Worm (Caenorhabditis elegans): ENCODE results near the gene F38A1.13.

Gene F38A1.13

DNA sequence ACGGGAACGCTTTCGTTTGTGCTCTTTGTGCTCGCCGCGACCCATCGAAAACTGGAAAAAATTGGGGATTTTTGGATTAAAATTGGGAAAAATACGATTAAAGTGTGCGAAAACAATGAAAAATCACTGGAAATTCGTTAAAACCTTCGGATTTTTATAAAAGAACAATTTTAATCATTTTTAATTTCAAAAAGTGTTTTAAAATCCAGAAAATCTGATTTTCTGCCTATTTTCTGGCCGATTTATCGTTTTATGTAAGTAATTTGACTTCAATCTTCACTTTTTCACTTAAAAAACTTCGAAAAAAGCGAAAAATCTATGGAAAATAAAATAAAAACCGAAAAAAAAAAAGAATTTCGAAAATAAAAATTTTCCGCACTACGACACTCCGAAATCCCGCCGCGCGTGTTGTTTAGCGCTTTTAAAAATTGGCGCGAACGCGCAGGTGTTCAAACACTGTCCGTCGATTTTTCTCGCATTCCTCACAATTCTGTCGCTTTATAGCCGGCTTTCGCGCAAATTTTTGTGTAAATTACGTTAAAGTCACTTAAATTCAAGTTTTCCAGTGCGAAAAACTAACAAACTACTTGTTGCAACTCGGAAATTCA lies 44.7 kb downstream of the F38A1.13 start, which contains the start of the genes ddx-46 and F53H1.4:
Gene ddx-46 (minus strand): TSS at position 51 of the 608 bp plus-strand sequence.
Gene F53H1.4 (plus strand): TSS at position 567 of the 608 bp plus-strand sequence.
- no peak for TF ChIP-seq dmd-4 (tag; optimal IDR thresholded peaks at IDR 0.05)
- TF ChIP-seq Y55F3AM.14 (GFP tag; optimal IDR thresholded peaks at IDR 0.05), result no peak
- no peak for TF ChIP-seq aly-2 (tag; optimal IDR thresholded peaks at IDR 0.05)
- TF ChIP-seq sem-4 (tag; optimal IDR thresholded peaks at IDR 0.05), result no peak
- TF ChIP-seq skn-1 (tag; optimal IDR thresholded peaks at IDR 0.05), result no peak
- no peak for TF ChIP-seq mbf-1 (tag; optimal IDR thresholded peaks at IDR 0.05)
- peak; percentile 0 for TF ChIP-seq egl-27 (tag; optimal IDR thresholded peaks at IDR 0.05)
- TF ChIP-seq nhr-21 (tag; optimal IDR thresholded peaks at IDR 0.05), result no peak
- TF ChIP-seq sma-9 (GFP tag; optimal IDR thresholded peaks at IDR 0.05), result no peak
- no peak for TF ChIP-seq sma-9 (tag; optimal IDR thresholded peaks at IDR 0.05)
- TF ChIP-seq nhr-11 (tag; optimal IDR thresholded peaks at IDR 0.05), result no peak
- TF ChIP-seq mdl-1 (tag; optimal IDR thresholded peaks at IDR 0.05), result no peak
- TF ChIP-seq nhr-10 (tag; optimal IDR thresholded peaks at IDR 0.05), result no peak
- TF ChIP-seq nhr-25 (tag; optimal IDR thresholded peaks at IDR 0.05), result peak; percentile 28
- TF ChIP-seq F13H6.1 (tag; optimal IDR thresholded peaks at IDR 0.05), result no peak
- no peak for TF ChIP-seq elt-3 (tag; optimal IDR thresholded peaks at IDR 0.05)
- TF ChIP-seq unc-55 (GFP tag; optimal IDR thresholded peaks at IDR 0.05), result peak; percentile 71
- TF ChIP-seq nhr-12 (tag; optimal IDR thresholded peaks at IDR 0.05), result no peak
- peak; percentile 18 for TF ChIP-seq nhr-129 (tag; optimal IDR thresholded peaks at IDR 0.05)
- TF ChIP-seq nhr-23 (tag; optimal IDR thresholded peaks at IDR 0.05), result no peak
- no peak for TF ChIP-seq nhr-77 (tag; optimal IDR thresholded peaks at IDR 0.05)
- TF ChIP-seq ZK546.5 (tag; optimal IDR thresholded peaks at IDR 0.05), result no peak
- no peak for TF ChIP-seq lin-39 (tag; optimal IDR thresholded peaks at IDR 0.05)
- TF ChIP-seq R02D3.7 (tag; optimal IDR thresholded peaks at IDR 0.05), result no peak
- peak; percentile 9 for TF ChIP-seq lin-13 (GFP tag; optimal IDR thresholded peaks at IDR 0.05)
- no peak for TF ChIP-seq fos-1 (tag; optimal IDR thresholded peaks at IDR 0.05)
- peak; percentile 31 to 62 for TF ChIP-seq lsy-2 (tag; optimal IDR thresholded peaks at IDR 0.05)
- TF ChIP-seq ceh-82 (tag; optimal IDR thresholded peaks at IDR 0.05), result no peak
- TF ChIP-seq ceh-16 (tag; optimal IDR thresholded peaks at IDR 0.05), result no peak
- no peak for TF ChIP-seq ztf-4 (tag; optimal IDR thresholded peaks at IDR 0.05)
- TF ChIP-seq ama-1 (optimal IDR thresholded peaks at IDR 0.05), result no peak
- peak; percentile 17 for TF ChIP-seq C34F6.9 (tag; optimal IDR thresholded peaks at IDR 0.05)
- peak; percentile 88 for TF ChIP-seq gmeb-1 (tag; optimal IDR thresholded peaks at IDR 0.05)
- peak; percentile 4 for TF ChIP-seq sma-3 (GFP tag; optimal IDR thresholded peaks at IDR 0.05)

ce11 chrIV:1310337-1310736 lies 45.3 kb downstream of the F38A1.13 start:
- TF ChIP-seq unc-55 (GFP tag; optimal IDR thresholded peaks at IDR 0.05), result peak; percentile 32
- TF ChIP-seq blmp-1 (tag; optimal IDR thresholded peaks at IDR 0.05; ENCODE audit: insufficient read depth), result no peak
- TF ChIP-seq lsy-2 (tag; optimal IDR thresholded peaks at IDR 0.05), result peak in 1 of 2 experiments; percentile 14
- TF ChIP-seq fos-1 (tag; optimal IDR thresholded peaks at IDR 0.05), result no peak

Measured in whole organism, L2 larva.